Worm (Caenorhabditis elegans) whole organism, late embryonic: ENCODE results near the gene ZK829.3.

Experiments
- C38D4.7 ChIP-seq: fragments of 200-800 bp; sonication (Bioruptor generic); optimal IDR thresholded peaks from 2 replicates; lab custom pipeline; 2018; ENCODE audit warnings: mild to moderate bottlenecking, missing genetic modification characterization, moderate library complexity, missing compliant biosample characterization
- K02D7.2 ChIP-seq: sonication (generic microtip); optimal IDR thresholded peaks from 2 replicates; lab custom pipeline; 2017; ENCODE audit warnings: mild to moderate bottlenecking, missing genetic modification characterization, missing compliant biosample characterization
- K09A11.1 ChIP-seq: sonication (generic microtip); optimal IDR thresholded peaks from 2 replicates; lab custom pipeline; 2017; ENCODE audit warnings: antibody characterized with exemption, mild to moderate bottlenecking, missing genetic modification characterization, missing compliant biosample characterization; ENCODE audit not compliant: insufficient read depth
- T23F11.4 ChIP-seq: fragments of 200-800 bp; sonication (Bioruptor generic); optimal IDR thresholded peaks from 2 replicates; lab custom pipeline; 2018; ENCODE audit warnings: mild to moderate bottlenecking, missing genetic modification characterization, missing compliant biosample characterization
- Y22D7AL.16 ChIP-seq: sonication (generic microtip); optimal IDR thresholded peaks from 2 replicates; lab custom pipeline; 2016; ENCODE audit warnings: missing genetic modification characterization, missing compliant biosample characterization
- ceh-14 ChIP-seq: sonication (generic microtip); optimal IDR thresholded peaks from 2 replicates; lab custom pipeline; 2016; ENCODE audit warnings: missing genotype, missing genetic modification characterization, missing compliant biosample characterization
- ceh-18 ChIP-seq: sonication (generic microtip); optimal IDR thresholded peaks from 2 replicates; lab custom pipeline; 2016; ENCODE audit warnings: missing genetic modification characterization, missing compliant biosample characterization
- ceh-2 ChIP-seq: sonication (generic microtip); optimal IDR thresholded peaks from 2 replicates; lab custom pipeline; 2016; ENCODE audit warnings: missing genotype, missing genetic modification characterization, missing compliant biosample characterization
- ceh-31 ChIP-seq: sonication (generic microtip); optimal IDR thresholded peaks from 2 replicates; lab custom pipeline; 2016; ENCODE audit warnings: missing genetic modification characterization, missing compliant biosample characterization
- ceh-34 ChIP-seq: sonication (generic microtip); optimal IDR thresholded peaks from 2 replicates; lab custom pipeline; 2016; ENCODE audit warnings: mild to moderate bottlenecking, missing genetic modification characterization, missing compliant biosample characterization
- ceh-48 ChIP-seq: sonication (generic microtip); optimal IDR thresholded peaks from 2 replicates; lab custom pipeline; 2016; ENCODE audit warnings: missing genetic modification characterization, inconsistent platforms, missing compliant biosample characterization
- dmd-4 ChIP-seq: sonication (generic microtip); optimal IDR thresholded peaks from 2 replicates; lab custom pipeline; 2016; ENCODE audit warnings: borderline replicate concordance, missing genetic modification characterization, missing compliant biosample characterization
- dve-1 ChIP-seq: sonication (generic microtip); optimal IDR thresholded peaks from 2 replicates; lab custom pipeline; 2017; ENCODE audit warnings: antibody characterized with exemption, mild to moderate bottlenecking, missing genetic modification characterization, missing compliant biosample characterization
- elt-2 ChIP-seq: sonication (generic microtip); optimal IDR thresholded peaks from 2 replicates; lab custom pipeline; 2016; ENCODE audit warnings: missing genetic modification reagents, missing genetic modification characterization, missing compliant biosample characterization
- elt-4 ChIP-seq: sonication (generic microtip); optimal IDR thresholded peaks from 2 replicates; lab custom pipeline; 2016; ENCODE audit warnings: missing genetic modification characterization, missing compliant biosample characterization
- ets-4 ChIP-seq: sonication (generic microtip); optimal IDR thresholded peaks from 2 replicates; lab custom pipeline; 2016; ENCODE audit warnings: missing genetic modification characterization, missing compliant biosample characterization
- fax-1 ChIP-seq: sonication (generic microtip); optimal IDR thresholded peaks from 2 replicates; lab custom pipeline; 2016; ENCODE audit warnings: missing genotype, missing genetic modification characterization, missing compliant biosample characterization
- fkh-6 ChIP-seq: sonication (generic microtip); optimal IDR thresholded peaks from 2 replicates; lab custom pipeline; 2016; ENCODE audit warnings: missing genetic modification characterization, missing compliant biosample characterization
- hlh-13 ChIP-seq: fragments of 200-800 bp; sonication (Bioruptor generic); optimal IDR thresholded peaks from 2 replicates; lab custom pipeline; 2018; ENCODE audit warnings: mild to moderate bottlenecking, missing genetic modification characterization, missing compliant biosample characterization
- hlh-30 ChIP-seq: sonication (generic microtip); optimal IDR thresholded peaks from 2 replicates; lab custom pipeline; 2017; ENCODE audit warnings: antibody characterized with exemption, missing genetic modification characterization, missing compliant biosample characterization; ENCODE audit not compliant: insufficient read depth
- hlh-6 ChIP-seq: sonication (generic microtip); optimal IDR thresholded peaks from 2 replicates; lab custom pipeline; 2016; ENCODE audit warnings: missing genotype, missing genetic modification characterization, missing compliant biosample characterization
- lin-11 ChIP-seq: fragments of 200-800 bp; sonication (Bioruptor generic); optimal IDR thresholded peaks from 2 replicates; lab custom pipeline; 2018; ENCODE audit warnings: mild to moderate bottlenecking, missing genetic modification characterization, missing compliant biosample characterization
- madf-2 ChIP-seq: sonication (generic microtip); optimal IDR thresholded peaks from 2 replicates; lab custom pipeline; 2017; ENCODE audit warnings: missing genetic modification characterization, missing compliant biosample characterization
- nhr-11 ChIP-seq: fragments of 150-350 bp; optimal IDR thresholded peaks from 2 replicates; lab custom pipeline; 2014; ENCODE audit warnings: missing biosample characterization, missing genetic modification characterization
- nhr-232 ChIP-seq: sonication (generic microtip); optimal IDR thresholded peaks from 2 replicates; lab custom pipeline; 2016; ENCODE audit warnings: missing genetic modification characterization, missing compliant biosample characterization
- pag-3 ChIP-seq: sonication (generic microtip); optimal IDR thresholded peaks from 2 replicates; lab custom pipeline; 2016; ENCODE audit warnings: missing compliant biosample characterization, missing genetic modification characterization, borderline replicate concordance
- pax-1 ChIP-seq: fragments of 150-350 bp; optimal IDR thresholded peaks from 2 replicates; lab custom pipeline; 2014; ENCODE audit warnings: missing biosample characterization, missing genetic modification characterization
- pha-4 ChIP-seq: fragments of 150-350 bp; optimal IDR thresholded peaks from 2 replicates; lab custom pipeline; 2018; ENCODE audit warnings: missing biosample characterization, missing genetic modification reagents, missing genetic modification characterization
- pqm-1 ChIP-seq: sonication (generic microtip); optimal IDR thresholded peaks from 2 replicates; lab custom pipeline; 2016; ENCODE audit warnings: missing genetic modification characterization, missing compliant biosample characterization
- ref-2 ChIP-seq: sonication (generic microtip); optimal IDR thresholded peaks from 2 replicates; lab custom pipeline; 2016; ENCODE audit warnings: missing genetic modification characterization, missing compliant biosample characterization
- sox-2 ChIP-seq: fragments of 200-800 bp; sonication (Bioruptor generic); IDR thresholded peaks from 2 replicates; pipeline ENCODE4 v1.3.6; 2022; ENCODE audit warnings: missing genetic modification reagents, missing genetic modification characterization, missing compliant biosample characterization
- syd-9 ChIP-seq: sonication (generic microtip); optimal IDR thresholded peaks from 2 replicates; lab custom pipeline; 2016; ENCODE audit warnings: mild to moderate bottlenecking, missing genetic modification characterization, moderate library complexity, missing compliant biosample characterization
- tbx-2 ChIP-seq: sonication (generic microtip); optimal IDR thresholded peaks from 2 replicates; lab custom pipeline; 2016; ENCODE audit warnings: missing genetic modification characterization, missing compliant biosample characterization
- unc-3 ChIP-seq, 2 experiments: fragments of 200-800 bp in 1 of 2; sonication (Bioruptor generic) in 1 of 2; sonication (generic microtip) in 1 of 2; conservative IDR thresholded peaks in 1 of 2; optimal IDR thresholded peaks in 1 of 2; 2 replicates each; pipeline versions ENCODE4 v1.3.6 to Lab custom; 2016 to 2022; ENCODE audit warnings: missing compliant biosample characterization in 2 of 2, missing genetic modification characterization in 2 of 2, missing genetic modification reagents in 1 of 2
- unc-42 ChIP-seq: sonication (generic microtip); optimal IDR thresholded peaks from 2 replicates; lab custom pipeline; 2016; ENCODE audit warnings: missing genotype, missing genetic modification characterization, missing compliant biosample characterization
- unc-55 ChIP-seq: sonication (generic microtip); optimal IDR thresholded peaks from 2 replicates; lab custom pipeline; 2017; ENCODE audit warnings: missing biosample characterization, missing genetic modification reagents, missing genetic modification characterization
- unc-86 ChIP-seq: sonication (generic microtip); optimal IDR thresholded peaks from 2 replicates; lab custom pipeline; 2016; ENCODE audit warnings: missing genetic modification characterization, missing compliant biosample characterization

ZK829.3 gene

ce11 chrIV:11945621-11946020, at the start of gene ZK829.3:
TSS of gene ZK829.3 (minus strand) at chrIV:11945721.
- no peak for TF ChIP-seq K02D7.2
- TF ChIP-seq elt-2 (tag; lab: Kevin White, UChicago), result no peak
- TF ChIP-seq pqm-1 (tag; lab: Kevin White, UChicago), result no peak
- TF ChIP-seq pag-3, result no peak
- TF ChIP-seq syd-9 (tag; lab: Kevin White, UChicago), result no peak
- TF ChIP-seq unc-3 (GFP tag; conservative IDR thresholded peaks at IDR 0.05; lab: Robert Waterston, UW), result no peak
- no peak for TF ChIP-seq unc-3 (tag; optimal IDR thresholded peaks at IDR 0.05; lab: Kevin White, UChicago)
- no peak for TF ChIP-seq unc-55 (GFP tag; lab: Kevin White, UChicago)
- TF ChIP-seq dve-1 (tag; lab: Kevin White, UChicago), result no peak
- TF ChIP-seq ref-2, result no peak
- TF ChIP-seq sox-2 (GFP tag; lab: Robert Waterston, UW), result no peak
- TF ChIP-seq elt-4 (tag; lab: Kevin White, UChicago), result no peak
- no peak for TF ChIP-seq dmd-4 (tag; lab: Kevin White, UChicago)
- no peak for TF ChIP-seq tbx-2 (tag; lab: Kevin White, UChicago)
- TF ChIP-seq ceh-31 (tag; lab: Kevin White, UChicago), result no peak
- TF ChIP-seq hlh-6 (tag; lab: Kevin White, UChicago), result no peak
- TF ChIP-seq ceh-18 (tag; lab: Kevin White, UChicago), result no peak
- TF ChIP-seq C38D4.7, result no peak
- TF ChIP-seq, all 69 proteins: peak for 0

- TF ChIP-seq sox-2 (GFP tag; lab: Robert Waterston, UW) (no peak), madf-2 (tag; lab: Kevin White, UChicago) (no peak), lin-11 (no peak), nhr-11 (no peak), Y22D7AL.16 (no peak), dmd-4 (tag; lab: Kevin White, UChicago) (no peak), nhr-232 (tag; lab: Kevin White, UChicago) (no peak), fax-1 (no peak), unc-86 (tag; lab: Kevin White, UChicago) (no peak), ceh-18 (tag; lab: Kevin White, UChicago) (no peak), ceh-14 (tag; lab: Kevin White, UChicago) (no peak)
Observed at ce11 chrIV:11986407-11986806, 40.9 kb upstream of the ZK829.3 start.

ce11 chrIV:11970171-11970570, 24.6 kb upstream of the ZK829.3 start, which contains the start of gene ZK829.9:
TSS of gene ZK829.9 (plus strand) at chrIV:11970534.
- TF ChIP-seq hlh-30 (tag; lab: Kevin White, UChicago) (no peak), fax-1 (no peak), ceh-48 (tag; lab: Kevin White, UChicago) (no peak), ets-4 (tag; lab: Kevin White, UChicago) (no peak), unc-42 (tag; lab: Kevin White, UChicago) (no peak), dve-1 (tag; lab: Kevin White, UChicago) (no peak), dmd-4 (tag; lab: Kevin White, UChicago) (no peak), nhr-11 (no peak), ceh-2 (tag; lab: Kevin White, UChicago) (no peak), hlh-13 (no peak), ceh-18 (tag; lab: Kevin White, UChicago) (no peak), ceh-34 (tag; lab: Kevin White, UChicago) (no peak), fkh-6 (tag; lab: Kevin White, UChicago) (no peak), pax-1 (tag; lab: Kevin White, UChicago) (no peak), unc-86 (tag; lab: Kevin White, UChicago) (no peak), hlh-6 (tag; lab: Kevin White, UChicago) (no peak), T23F11.4 (GFP tag; lab: Kevin White, UChicago) (no peak), pha-4 (tag; lab: Kevin White, UChicago) (no peak), K09A11.1 (no peak), tbx-2 (tag; lab: Kevin White, UChicago) (no peak)
